Worm (Caenorhabditis elegans) whole organism, L2 larva: Measurements from ENCODE around the gene C46C2.6.

Experiments used
- aly-2 ChIP-seq: fragments of 150-350 bp; optimal IDR thresholded peaks from 2 replicates; lab custom pipeline; 2014; ENCODE audit warnings: missing biosample characterization, missing genetic modification characterization
- ama-1 ChIP-seq: fragments of 150-350 bp; optimal IDR thresholded peaks from 2 replicates; lab custom pipeline; 2018; ENCODE audit warnings: inconsistent platforms
- blmp-1 ChIP-seq: sonication (generic microtip); optimal IDR thresholded peaks from 2 replicates; lab custom pipeline; 2017; ENCODE audit warnings: missing genetic modification characterization, mild to moderate bottlenecking, missing compliant biosample characterization, antibody characterized with exemption, moderate library complexity; ENCODE audit not compliant: insufficient read depth
- elt-1 ChIP-seq: fragments of 150-350 bp; optimal IDR thresholded peaks from 2 replicates; lab custom pipeline; 2014; ENCODE audit warnings: missing biosample characterization, missing genetic modification characterization
- lin-39 ChIP-seq: fragments of 150-350 bp; optimal IDR thresholded peaks from 2 replicates; lab custom pipeline; 2014; ENCODE audit warnings: missing biosample characterization, missing genetic modification reagents, missing genetic modification characterization
- mab-5 ChIP-seq: fragments of 150-350 bp; optimal IDR thresholded peaks from 2 replicates; lab custom pipeline; 2014; ENCODE audit warnings: missing biosample characterization, missing genetic modification characterization
- nhr-12 ChIP-seq: fragments of 150-350 bp; optimal IDR thresholded peaks from 2 replicates; lab custom pipeline; 2014; ENCODE audit warnings: missing biosample characterization, missing genetic modification characterization
- nhr-129 ChIP-seq: fragments of 150-350 bp; optimal IDR thresholded peaks from 2 replicates; lab custom pipeline; 2014; ENCODE audit warnings: missing biosample characterization, missing genetic modification characterization
- nhr-25 ChIP-seq: fragments of 150-350 bp; sonication (generic microtip); optimal IDR thresholded peaks from 3 replicates; lab custom pipeline; 2014; ENCODE audit warnings: missing biosample characterization, missing genetic modification characterization
- nhr-6 ChIP-seq: fragments of 150-350 bp; optimal IDR thresholded peaks from 2 replicates; lab custom pipeline; 2014; ENCODE audit warnings: missing biosample characterization, missing genetic modification characterization
- sem-4 ChIP-seq: fragments of 150-350 bp; optimal IDR thresholded peaks from 2 replicates; lab custom pipeline; 2014; ENCODE audit warnings: missing biosample characterization, missing genetic modification reagents, missing genetic modification characterization
- skn-1 ChIP-seq: sonication (generic microtip); optimal IDR thresholded peaks from 2 replicates; lab custom pipeline; 2017; ENCODE audit warnings: missing biosample characterization, missing genetic modification characterization
- unc-39 ChIP-seq: fragments of 150-350 bp; optimal IDR thresholded peaks from 2 replicates; lab custom pipeline; 2014; ENCODE audit warnings: missing biosample characterization, missing genetic modification characterization
- ztf-11 ChIP-seq: sonication (generic microtip); optimal IDR thresholded peaks from 2 replicates; lab custom pipeline; 2017; ENCODE audit warnings: missing biosample characterization, missing genetic modification characterization

ce11 chrIV:9224825-9225224, 12.6 kb downstream of the C46C2.6 start, which contains the start of gene C46C2.3:
- TF ChIP-seq ama-1 (lab: Kevin White, UChicago) (no peak), skn-1 (tag; lab: Kevin White, UChicago) (no peak), blmp-1 (no peak), aly-2 (tag; lab: Kevin White, UChicago) (no peak), elt-1 (tag; lab: Kevin White, UChicago) (no peak), nhr-129 (tag; lab: Kevin White, UChicago) (no peak), ztf-11 (tag; lab: Kevin White, UChicago) (no peak), nhr-12 (tag; lab: Kevin White, UChicago) (no peak), nhr-25 (tag; lab: Kevin White, UChicago) (no peak), mab-5 (tag; lab: Kevin White, UChicago) (no peak), unc-39 (tag; lab: Kevin White, UChicago) (no peak), lin-39 (tag; lab: Kevin White, UChicago) (no peak), nhr-6 (tag; lab: Kevin White, UChicago) (no peak), sem-4 (tag; lab: Kevin White, UChicago) (no peak)
